Worm (Caenorhabditis elegans) whole organism, L3 larva: Measurements from ENCODE around the gene nlp-24.
A peak's percentile ranks its signal among the peaks of the same experiment; 100 is the strongest.

ENCODE experiments used
- aly-2 ChIP-seq: fragments of 150-350 bp; optimal IDR thresholded peaks from 2 replicates; lab custom pipeline; 2014; ENCODE audit warnings: missing biosample characterization, missing genetic modification characterization
- ceh-16 ChIP-seq: sonication (generic microtip); optimal IDR thresholded peaks from 2 replicates; lab custom pipeline; 2017; ENCODE audit warnings: missing biosample characterization, missing genetic modification characterization
- elt-1 ChIP-seq: fragments of 150-350 bp; optimal IDR thresholded peaks from 2 replicates; lab custom pipeline; 2014; ENCODE audit warnings: missing biosample characterization, missing genetic modification characterization
- jun-1 ChIP-seq: fragments of 150-350 bp; optimal IDR thresholded peaks from 2 replicates; lab custom pipeline; 2014; ENCODE audit warnings: missing biosample characterization, missing genetic modification reagents, missing genetic modification characterization
- lin-15B ChIP-seq: fragments of 150-350 bp; optimal IDR thresholded peaks from 2 replicates; lab custom pipeline; 2014; ENCODE audit warnings: missing biosample characterization, missing genetic modification characterization
- nfya-1 ChIP-seq: sonication (generic microtip); optimal IDR thresholded peaks from 2 replicates; lab custom pipeline; 2017; ENCODE audit warnings: missing genetic modification characterization, mild to moderate bottlenecking, missing compliant biosample characterization, antibody characterized with exemption, moderate library complexity; ENCODE audit not compliant: insufficient read depth
- skn-1 ChIP-seq: fragments of 150-350 bp; optimal IDR thresholded peaks from 2 replicates; lab custom pipeline; 2014; ENCODE audit warnings: missing biosample characterization, missing genetic modification characterization
- snpc-4 ChIP-seq: fragments of 150-350 bp; optimal IDR thresholded peaks from 2 replicates; lab custom pipeline; 2014; ENCODE audit warnings: missing biosample characterization, missing genetic modification characterization

DNA sequence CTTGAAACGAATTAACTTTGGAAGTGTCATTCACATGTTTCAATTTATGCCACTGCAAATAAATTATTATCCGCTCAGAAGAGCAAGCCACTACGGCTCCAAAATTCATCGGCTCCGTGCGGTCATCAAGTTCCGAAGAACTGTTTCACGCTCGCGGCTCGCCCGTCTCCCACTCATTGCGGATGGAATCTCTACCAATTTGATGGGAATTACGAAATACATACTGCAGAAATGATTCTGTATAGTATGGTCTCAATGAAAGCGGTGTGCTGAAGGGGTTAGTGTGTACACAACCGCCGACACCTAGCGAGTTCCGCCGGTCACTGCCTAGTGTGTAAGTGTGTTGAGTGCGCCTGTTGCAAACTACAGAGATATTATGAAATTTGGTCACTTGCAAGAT is 31.1 kb upstream of the nlp-24 start:
- no peak for TF ChIP-seq elt-1
- TF ChIP-seq nfya-1: peak; percentile 5
- no peak for TF ChIP-seq skn-1 (tag; lab: Kevin White, UChicago)
- peak; percentile 95 for TF ChIP-seq snpc-4 (tag; lab: Kevin White, UChicago)
- no peak for TF ChIP-seq lin-15B
- no peak for TF ChIP-seq ceh-16 (tag; lab: Kevin White, UChicago)
- TF ChIP-seq aly-2 (tag; lab: Kevin White, UChicago): no peak
- no peak for TF ChIP-seq jun-1 (tag; lab: Kevin White, UChicago)
